Worm (Caenorhabditis elegans) whole organism, L4 larva: ENCODE results near the gene srw-72.

ENCODE experiments used
- F44E2.7 ChIP-seq: fragments of 200-800 bp; sonication (Bioruptor generic); IDR thresholded peaks from 2 replicates; pipeline ENCODE4 v2.1.2; 2022; ENCODE audit warnings: missing genetic modification characterization, missing compliant biosample characterization
- T26A8.4 ChIP-seq: fragments of 200-800 bp; sonication (Bioruptor generic); IDR thresholded peaks from 2 replicates; pipeline ENCODE4 v1.3.6; 2022; ENCODE audit warnings: missing genetic modification characterization, missing compliant biosample characterization
- Y75B8A.6 ChIP-seq: fragments of 200-800 bp; sonication (Bioruptor generic); IDR thresholded peaks from 2 replicates; pipeline ENCODE4 v1.3.6; 2022; ENCODE audit warnings: missing genetic modification reagents, missing genetic modification characterization, missing compliant biosample characterization
- ama-1 ChIP-seq: fragments of 150-350 bp; optimal IDR thresholded peaks from 2 replicates; lab custom pipeline; 2014; ENCODE audit warnings: inconsistent platforms, mixed read lengths
- arid-1 ChIP-seq: fragments of 200-800 bp; sonication (Bioruptor generic); conservative IDR thresholded peaks from 2 replicates; pipeline ENCODE4 v1.3.6; 2022; ENCODE audit warnings: missing genetic modification reagents, missing genetic modification characterization, missing compliant biosample characterization
- attf-4 ChIP-seq: sonication (generic microtip); optimal IDR thresholded peaks from 3 replicates; lab custom pipeline; 2017; ENCODE audit warnings: missing biosample characterization, missing genetic modification characterization
- ceh-32 ChIP-seq: sonication (generic microtip); optimal IDR thresholded peaks from 2 replicates; lab custom pipeline; 2016; ENCODE audit warnings: mild to moderate bottlenecking, missing genetic modification characterization, missing compliant biosample characterization; ENCODE audit not compliant: poor library complexity
- ceh-44 ChIP-seq: fragments of 200-800 bp; sonication (Bioruptor generic); IDR thresholded peaks from 2 replicates; pipeline ENCODE4 v1.3.6; 2022; ENCODE audit warnings: missing genetic modification reagents, missing genetic modification characterization, missing compliant biosample characterization
- ceh-62 ChIP-seq: sonication (generic microtip); optimal IDR thresholded peaks from 2 replicates; lab custom pipeline; 2017; ENCODE audit warnings: missing biosample characterization, missing genetic modification characterization
- ces-1 ChIP-seq: fragments of 150-350 bp; sonication (generic microtip); optimal IDR thresholded peaks from 4 replicates; lab custom pipeline; 2014; ENCODE audit warnings: missing biosample characterization, missing genetic modification reagents, missing genetic modification characterization
- daf-12 ChIP-seq: fragments of 150-350 bp; optimal IDR thresholded peaks from 2 replicates; lab custom pipeline; 2014; ENCODE audit warnings: missing biosample characterization, missing genetic modification reagents, missing genetic modification characterization
- daf-16 ChIP-seq, 3 experiments: sonication (generic microtip); optimal IDR thresholded peaks; 2 replicates each; lab custom pipeline; 2016 to 2017; ENCODE audit warnings: missing genetic modification characterization in 3 of 3, missing genetic modification reagents in 3 of 3, mild to moderate bottlenecking in 2 of 3, missing compliant biosample characterization in 2 of 3, missing biosample characterization in 1 of 3, moderate library complexity in 1 of 3
- dmd-8 ChIP-seq: fragments of 200-800 bp; sonication (Bioruptor generic); IDR thresholded peaks from 2 replicates; pipeline ENCODE4 v1.3.6; 2022; ENCODE audit warnings: missing genetic modification characterization, missing compliant biosample characterization
- dpl-1 ChIP-seq: fragments of 150-350 bp; optimal IDR thresholded peaks from 2 replicates; lab custom pipeline; 2014; ENCODE audit warnings: missing biosample characterization, missing genetic modification reagents, missing genetic modification characterization
- duxl-1 ChIP-seq: sonication (generic microtip); optimal IDR thresholded peaks from 2 replicates; lab custom pipeline; 2016; ENCODE audit warnings: mild to moderate bottlenecking, missing genetic modification characterization, moderate library complexity, missing compliant biosample characterization; ENCODE audit not compliant: poor library complexity
- dve-1 ChIP-seq: sonication (generic microtip); optimal IDR thresholded peaks from 2 replicates; lab custom pipeline; 2017; ENCODE audit warnings: antibody characterized with exemption, mild to moderate bottlenecking, missing genetic modification characterization, missing compliant biosample characterization; ENCODE audit not compliant: insufficient read depth
- gei-8 ChIP-seq: fragments of 200-800 bp; sonication (Bioruptor generic); optimal IDR thresholded peaks from 2 replicates; lab custom pipeline; 2018; ENCODE audit warnings: mild to moderate bottlenecking, missing genetic modification characterization, missing compliant biosample characterization
- hmg-1.1 ChIP-seq: fragments of 200-800 bp; sonication (Bioruptor generic); IDR thresholded peaks from 2 replicates; pipeline ENCODE4 v1.3.6; 2022; ENCODE audit warnings: missing genetic modification reagents, missing genetic modification characterization, missing compliant biosample characterization
- jun-1 ChIP-seq: fragments of 150-350 bp; optimal IDR thresholded peaks from 2 replicates; lab custom pipeline; 2014; ENCODE audit warnings: missing biosample characterization, missing genetic modification reagents, missing genetic modification characterization
- lin-1 ChIP-seq: fragments of 200-800 bp; sonication (Bioruptor generic); IDR thresholded peaks from 2 replicates; pipeline ENCODE4 v1.3.6; 2022; ENCODE audit warnings: missing genetic modification reagents, missing genetic modification characterization, missing compliant biosample characterization
- madf-5 ChIP-seq, 2 experiments: fragments of 200-800 bp; sonication (Bioruptor generic); IDR thresholded peaks; 2 replicates each; pipeline ENCODE4 v1.3.6; 2022; ENCODE audit warnings: missing compliant biosample characterization in 2 of 2, missing genetic modification characterization in 2 of 2
- mep-1 ChIP-seq: fragments of 150-350 bp; sonication (generic microtip); optimal IDR thresholded peaks from 3 replicates; lab custom pipeline; 2014; ENCODE audit warnings: missing biosample characterization, missing genetic modification characterization
- mes-2 ChIP-seq: sonication (generic microtip); optimal IDR thresholded peaks from 2 replicates; lab custom pipeline; 2016; ENCODE audit warnings: missing genotype, mild to moderate bottlenecking, missing genetic modification characterization, missing compliant biosample characterization; ENCODE audit not compliant: poor library complexity, severe bottlenecking
- nhr-11 ChIP-seq: fragments of 150-350 bp; optimal IDR thresholded peaks from 2 replicates; lab custom pipeline; 2014; ENCODE audit warnings: missing biosample characterization, missing genetic modification characterization
- nhr-237 ChIP-seq: sonication (generic microtip); optimal IDR thresholded peaks from 2 replicates; lab custom pipeline; 2017; ENCODE audit warnings: missing biosample characterization, missing genetic modification characterization
- nhr-42 ChIP-seq: fragments of 200-800 bp; sonication (Bioruptor generic); IDR thresholded peaks from 2 replicates; pipeline ENCODE4 v1.3.6; 2022; ENCODE audit warnings: missing genetic modification characterization, missing compliant biosample characterization
- nhr-76 ChIP-seq: fragments of 150-350 bp; optimal IDR thresholded peaks from 2 replicates; lab custom pipeline; 2014; ENCODE audit warnings: missing biosample characterization, missing genetic modification characterization
- nhr-77 ChIP-seq: fragments of 150-350 bp; optimal IDR thresholded peaks from 2 replicates; lab custom pipeline; 2014; ENCODE audit warnings: missing biosample characterization, missing genetic modification characterization
- pha-4 ChIP-seq, 2 experiments: fragments of 150-350 bp in 1 of 2; fragments of 200-800 bp in 1 of 2; sonication (Bioruptor generic) in 1 of 2; IDR thresholded peaks in 1 of 2; optimal IDR thresholded peaks in 1 of 2; 2 replicates each; pipeline versions ENCODE4 v1.3.6 to Lab custom; 2014 to 2022; ENCODE audit warnings: missing genetic modification characterization in 2 of 2, missing genetic modification reagents in 2 of 2, missing biosample characterization in 1 of 2, missing compliant biosample characterization in 1 of 2
- rbr-2 ChIP-seq: sonication (generic microtip); optimal IDR thresholded peaks from 2 replicates; lab custom pipeline; 2016; ENCODE audit warnings: missing genotype, missing genetic modification characterization, missing compliant biosample characterization
- sdz-12 ChIP-seq: fragments of 200-800 bp; sonication (Bioruptor generic); optimal IDR thresholded peaks from 2 replicates; lab custom pipeline; 2018; ENCODE audit warnings: mild to moderate bottlenecking, missing genetic modification characterization, missing compliant biosample characterization
- set-16 ChIP-seq: fragments of 200-800 bp; sonication (Bioruptor generic); IDR thresholded peaks from 2 replicates; pipeline ENCODE4 v1.3.6; 2022; ENCODE audit warnings: missing genetic modification reagents, missing genetic modification characterization, missing compliant biosample characterization
- tra-1 ChIP-seq: fragments of 200-800 bp; sonication (Bioruptor generic); IDR thresholded peaks from 2 replicates; pipeline ENCODE4 v1.3.6; 2022; ENCODE audit warnings: missing genetic modification reagents, missing genetic modification characterization, missing compliant biosample characterization
- unc-130 ChIP-seq: sonication (generic microtip); optimal IDR thresholded peaks from 2 replicates; lab custom pipeline; 2016; ENCODE audit warnings: missing genetic modification reagents, missing genetic modification characterization, missing compliant biosample characterization
- unc-62 ChIP-seq, 3 experiments: fragments of 150-350 bp in 1 of 3; sonication (generic microtip); optimal IDR thresholded peaks in 2 of 3; peaks in 1 of 3; 1 replicate in 1 of 3; 2 replicates in 2 of 3; lab custom pipeline; 2014 to 2017; ENCODE audit warnings: missing biosample characterization in 3 of 3, missing genetic modification characterization in 3 of 3, missing genetic modification reagents in 3 of 3, missing genotype in 1 of 3
- vab-7 ChIP-seq: fragments of 200-800 bp; sonication (Bioruptor generic); IDR thresholded peaks from 2 replicates; pipeline ENCODE4 v1.3.6; 2022; ENCODE audit warnings: missing genetic modification reagents, missing genetic modification characterization, missing compliant biosample characterization
- zip-2 ChIP-seq: fragments of 150-350 bp; optimal IDR thresholded peaks from 2 replicates; lab custom pipeline; 2014; ENCODE audit warnings: missing biosample characterization, missing genetic modification characterization

Gene srw-72

ce11 chrV:17493732-17494131 lies 26.9 kb downstream of the srw-72 start, which contains the start of gene fbxa-102:
Gene fbxa-102 (minus strand): TSS chrV:17493832.
- TF ChIP-seq arid-1 (GFP tag; lab: Robert Waterston, UW) (no peak), pha-4 (GFP tag; IDR thresholded peaks at IDR 0.05; lab: Robert Waterston, UW) (no peak), pha-4 (tag; optimal IDR thresholded peaks at IDR 0.05; lab: Kevin White, UChicago) (no peak), dmd-8 (GFP tag; lab: Robert Waterston, UW) (no peak), nhr-77 (tag; lab: Kevin White, UChicago) (no peak), attf-4 (tag; lab: Kevin White, UChicago) (no peak), T26A8.4 (no peak)

ce11 chrV:17496071-17496470 lies 29.2 kb downstream of the srw-72 start, which contains the start of gene srh-118:
Gene srh-118 (minus strand): TSS chrV:17496171.
- TF ChIP-seq daf-12 (no peak), F44E2.7 (GFP tag; lab: Robert Waterston, UW) (no peak), hmg-1.1 (GFP tag; lab: Robert Waterston, UW) (no peak), jun-1 (tag; lab: Kevin White, UChicago) (no peak), ceh-62 (tag; lab: Kevin White, UChicago) (no peak), sdz-12 (GFP tag; lab: Kevin White, UChicago) (no peak), nhr-237 (tag; lab: Kevin White, UChicago) (no peak), gei-8 (no peak), nhr-76 (tag; lab: Kevin White, UChicago) (no peak)

- TF ChIP-seq set-16 (peak; percentile 65), tra-1 (GFP tag; lab: Robert Waterston, UW) (no peak), ceh-44 (0 out of 2 replicates have a peak, but pooled peaks have one; percentile 25)
Measured at ce11 chrV:17500055-17500454, 33.2 kb downstream of the srw-72 start.

- TF ChIP-seq daf-16 (GFP tag; optimal IDR thresholded peaks at IDR 0.05; lab: Kevin White, UChicago) (no peak), daf-16 (tag; optimal IDR thresholded peaks at IDR 0.05; lab: Kevin White, UChicago) (no peak)
Measured at ce11 chrV:17506289-17506688, 39.4 kb downstream of the srw-72 start, which contains the start of gene srw-31. Gene srw-31 (plus strand): TSS chrV:17506589.

ce11 chrV:17508493-17508892 lies 41.6 kb downstream of the srw-72 start, which contains the start of gene srw-32:
Gene srw-32 (plus strand): TSS chrV:17508793.
- TF ChIP-seq madf-5 (GFP tag; IDR thresholded peaks at IDR 0.05; lab: Robert Waterston, UW) (no peak), daf-12 (no peak), ceh-62 (tag; lab: Kevin White, UChicago) (no peak), nhr-76 (tag; lab: Kevin White, UChicago) (no peak), dpl-1 (GFP tag; lab: Kevin White, UChicago) (no peak), mep-1 (no peak), ama-1 (lab: Kevin White, UChicago) (no peak), nhr-11 (no peak), ces-1 (GFP tag; lab: Kevin White, UChicago) (no peak), hmg-1.1 (GFP tag; lab: Robert Waterston, UW) (no peak), F44E2.7 (GFP tag; lab: Robert Waterston, UW) (no peak), duxl-1 (tag; lab: Kevin White, UChicago) (no peak), ceh-32 (tag; lab: Kevin White, UChicago) (no peak), zip-2 (tag; lab: Kevin White, UChicago) (no peak), Y75B8A.6 (no peak), unc-130 (GFP tag; lab: Kevin White, UChicago) (no peak), lin-1 (GFP tag; lab: Robert Waterston, UW) (no peak)

ce11 chrV:17512763-17513162 lies 45.9 kb downstream of the srw-72 start:
- TF ChIP-seq mes-2 (no peak), dve-1 (tag; lab: Kevin White, UChicago) (no peak), vab-7 (GFP tag; lab: Robert Waterston, UW) (no peak), nhr-42 (GFP tag; lab: Robert Waterston, UW) (no peak), rbr-2 (no peak), set-16 (peak; percentile 67), unc-62 (GFP tag; optimal IDR thresholded peaks at IDR 0.05 in 1 of 2; lab: Kevin White, UChicago) (no peak), unc-62 (tag; optimal IDR thresholded peaks at IDR 0.05; lab: Kevin White, UChicago) (no peak), madf-5 (GFP tag; IDR thresholded peaks at IDR 0.05; lab: Robert Waterston, UW) (no peak)
